Fruit fly (Drosophila melanogaster) whole organism, pupa: ENCODE data around the gene Ser7.

ENCODE experiments used
- CG12605 ChIP-seq: fragments of 200-800 bp; sonication (Bioruptor generic); IDR thresholded peaks from 2 replicates; pipeline ENCODE4 v1.3.6; 2022; ENCODE audit warnings: missing biosample characterization, missing genetic modification characterization
- CG17806 ChIP-seq: fragments of 200-800 bp; sonication (Bioruptor generic); optimal IDR thresholded peaks from 2 replicates; lab custom pipeline; 2018; ENCODE audit warnings: missing biosample characterization, mild to moderate bottlenecking, missing genetic modification characterization, moderate library complexity
- CG34367 ChIP-seq: fragments of 200-800 bp; sonication (Bioruptor generic); optimal IDR thresholded peaks from 2 replicates; lab custom pipeline; 2018; ENCODE audit warnings: missing biosample characterization, mild to moderate bottlenecking, missing genetic modification characterization
- CG4496 ChIP-seq: fragments of 200-800 bp; sonication (Bioruptor generic); IDR thresholded peaks from 3 replicates; pipeline ENCODE4 v1.3.6; 2022; ENCODE audit warnings: missing biosample characterization, missing genetic modification characterization
- CG9948 ChIP-seq: fragments of 200-800 bp; sonication (Bioruptor generic); optimal IDR thresholded peaks from 2 replicates; lab custom pipeline; 2018; ENCODE audit warnings: missing biosample characterization, mild to moderate bottlenecking, missing genetic modification characterization, moderate library complexity
- D1 ChIP-seq: fragments of 200-800 bp; sonication (Bioruptor generic); optimal IDR thresholded peaks from 2 replicates; lab custom pipeline; 2018; ENCODE audit warnings: missing biosample characterization, mild to moderate bottlenecking, missing genetic modification characterization, moderate library complexity
- EcR ChIP-seq: fragments of 200-800 bp; sonication (Bioruptor generic); optimal IDR thresholded peaks from 3 replicates; lab custom pipeline; 2019; ENCODE audit warnings: missing biosample characterization, missing genetic modification characterization, mild to moderate bottlenecking, moderate library complexity, missing genetic modification reagents
- Pif1A ChIP-seq: fragments of 200-800 bp; sonication (Bioruptor generic); optimal IDR thresholded peaks from 3 replicates; lab custom pipeline; 2016; ENCODE audit warnings: missing biosample characterization, missing genetic modification characterization
- Snoo ChIP-seq: fragments of 200-800 bp; sonication (Bioruptor generic); optimal IDR thresholded peaks from 3 replicates; lab custom pipeline; 2017; ENCODE audit warnings: missing biosample characterization, mild to moderate bottlenecking, missing genetic modification characterization, inconsistent platforms

dm6 chrX:9829896-9830295 lies 35.1 kb upstream of the Ser7 start:
- TF ChIP-seq Snoo (tag; lab: Kevin White, UChicago) (no peak), D1 (tag; lab: Kevin White, UChicago) (no peak), CG34367 (no peak), CG12605 (GFP tag; lab: Robert Waterston, UW) (no peak), EcR (GFP tag; lab: Kevin White, UChicago) (no peak), CG4496 (no peak), CG17806 (tag; lab: Kevin White, UChicago) (peak; percentile 22), Pif1A (GFP tag; lab: Kevin White, UChicago) (no peak), CG9948 (tag; lab: Kevin White, UChicago) (peak; percentile 37)
